Worm (Caenorhabditis elegans): ENCODE data around the gene oct-2.

ce11 chrX:11351856-11352255, 5.6 kb downstream of the oct-2 start, which contains the start of gene pgp-3:
- TF ChIP-seq nhr-76 (tag; optimal IDR thresholded peaks at IDR 0.05) (no peak), unc-39 (tag; optimal IDR thresholded peaks at IDR 0.05) (no peak), blmp-1 (tag; optimal IDR thresholded peaks at IDR 0.05) (no peak), nhr-12 (tag; optimal IDR thresholded peaks at IDR 0.05) (no peak), nhr-237 (tag; optimal IDR thresholded peaks at IDR 0.05) (no peak), ceh-43 (GFP tag; optimal IDR thresholded peaks at IDR 0.05) (no peak), pha-4 (tag; optimal IDR thresholded peaks at IDR 0.05) (no peak)
